Worm (Caenorhabditis elegans) whole organism, L4 larva: ENCODE measurements around the gene nas-33.

Source experiments
- R02D3.7 ChIP-seq: fragments of 150-350 bp; sonication (generic microtip); optimal IDR thresholded peaks from 3 replicates; lab custom pipeline; 2014; ENCODE audit warnings: missing biosample characterization, missing genetic modification characterization
- egl-27 ChIP-seq: sonication (generic microtip); optimal IDR thresholded peaks from 3 replicates; lab custom pipeline; 2017; ENCODE audit warnings: missing biosample characterization, missing genetic modification reagents, missing genetic modification characterization
- fkh-10 ChIP-seq: fragments of 150-350 bp; optimal IDR thresholded peaks from 2 replicates; lab custom pipeline; 2014; ENCODE audit warnings: missing biosample characterization, missing genetic modification reagents, missing genetic modification characterization
- mdt-29 ChIP-seq: fragments of 200-800 bp; sonication (Bioruptor generic); IDR thresholded peaks from 2 replicates; pipeline ENCODE4 v1.3.6; 2022; ENCODE audit warnings: missing genetic modification reagents, missing genetic modification characterization, missing compliant biosample characterization
- nhr-11 ChIP-seq: fragments of 150-350 bp; optimal IDR thresholded peaks from 2 replicates; lab custom pipeline; 2014; ENCODE audit warnings: missing biosample characterization, missing genetic modification characterization
- pqm-1 ChIP-seq: sonication (generic microtip); optimal IDR thresholded peaks from 2 replicates; lab custom pipeline; 2017; ENCODE audit warnings: missing biosample characterization, missing genetic modification characterization
- spr-3 ChIP-seq: fragments of 200-800 bp; sonication (Bioruptor generic); optimal IDR thresholded peaks from 2 replicates; lab custom pipeline; 2018; ENCODE audit warnings: mild to moderate bottlenecking, missing genetic modification characterization, missing compliant biosample characterization

ce11 chrX:6446564-6446963 lies 8.5 kb downstream of the nas-33 start, which contains the start of gene asp-14:
- TF ChIP-seq nhr-11 (no peak), pqm-1 (tag; lab: Kevin White, UChicago) (no peak), R02D3.7 (no peak), spr-3 (GFP tag; lab: Kevin White, UChicago) (no peak), mdt-29 (GFP tag; lab: Robert Waterston, UW) (no peak), egl-27 (tag; lab: Kevin White, UChicago) (no peak), fkh-10 (GFP tag; lab: Kevin White, UChicago) (no peak)
